Worm (Caenorhabditis elegans) whole organism, L2 larva: ENCODE measurements around the gene str-260.

Source experiments
- F13H6.1 ChIP-seq: sonication (generic microtip); optimal IDR thresholded peaks from 2 replicates; lab custom pipeline; 2016; ENCODE audit warnings: missing genetic modification characterization, missing compliant biosample characterization
- R02D3.7 ChIP-seq: fragments of 150-350 bp; optimal IDR thresholded peaks from 2 replicates; lab custom pipeline; 2014; ENCODE audit warnings: missing biosample characterization, missing genetic modification characterization
- ama-1 ChIP-seq: fragments of 150-350 bp; optimal IDR thresholded peaks from 2 replicates; lab custom pipeline; 2018; ENCODE audit warnings: inconsistent platforms
- ceh-82 ChIP-seq: fragments of 150-350 bp; optimal IDR thresholded peaks from 2 replicates; lab custom pipeline; 2014; ENCODE audit warnings: missing biosample characterization, missing genetic modification characterization
- fos-1 ChIP-seq: fragments of 150-350 bp; optimal IDR thresholded peaks from 2 replicates; lab custom pipeline; 2014; ENCODE audit warnings: missing biosample characterization, missing genetic modification characterization
- lin-39 ChIP-seq: fragments of 150-350 bp; optimal IDR thresholded peaks from 2 replicates; lab custom pipeline; 2014; ENCODE audit warnings: missing biosample characterization, missing genetic modification reagents, missing genetic modification characterization
- nhr-11 ChIP-seq: fragments of 150-350 bp; optimal IDR thresholded peaks from 2 replicates; lab custom pipeline; 2014; ENCODE audit warnings: missing biosample characterization, missing genetic modification characterization
- nhr-21 ChIP-seq: fragments of 150-350 bp; optimal IDR thresholded peaks from 2 replicates; lab custom pipeline; 2014; ENCODE audit warnings: missing biosample characterization, missing genetic modification characterization
- nhr-6 ChIP-seq: fragments of 150-350 bp; optimal IDR thresholded peaks from 2 replicates; lab custom pipeline; 2014; ENCODE audit warnings: missing biosample characterization, missing genetic modification characterization
- unc-62 ChIP-seq: fragments of 150-350 bp; optimal IDR thresholded peaks from 2 replicates; lab custom pipeline; 2014; ENCODE audit warnings: missing biosample characterization, missing genetic modification reagents, missing genetic modification characterization

DNA sequence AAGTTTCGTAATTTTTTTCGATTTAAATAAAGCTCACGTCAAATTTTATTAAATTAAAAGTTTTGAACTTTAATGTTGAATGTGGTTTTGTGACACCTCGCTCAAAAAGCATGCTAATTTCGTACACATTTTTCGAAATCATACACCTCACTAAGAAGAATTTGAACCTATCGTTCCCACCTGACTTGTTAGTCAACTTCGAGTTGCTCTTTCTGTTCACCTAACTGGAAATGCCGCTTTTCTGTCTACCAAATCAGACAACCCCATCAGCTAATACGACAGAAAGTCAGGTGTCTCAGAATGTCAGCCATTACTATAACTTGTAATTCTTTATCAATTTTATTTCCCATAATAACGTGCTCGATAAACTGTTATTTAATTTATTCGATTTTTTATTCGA, 3.4 kb downstream of the str-260 start, which contains the start of gene srbc-66:
- TF ChIP-seq R02D3.7 (tag; lab: Kevin White, UChicago) (no peak), F13H6.1 (tag; lab: Kevin White, UChicago) (no peak), unc-62 (GFP tag; lab: Kevin White, UChicago) (no peak), nhr-11 (tag; lab: Kevin White, UChicago) (no peak), nhr-6 (no peak), ama-1 (lab: Kevin White, UChicago) (no peak), nhr-21 (tag; lab: Kevin White, UChicago) (no peak), fos-1 (no peak), ceh-82 (tag; lab: Kevin White, UChicago) (no peak), lin-39 (no peak)
